Fruit fly (Drosophila melanogaster): ENCODE results near the gene meso18E.

The meso18E gene

dm6 chrX:19737872-19738271 lies 25.0 kb upstream of the meso18E start:
- TF ChIP-seq Clk (GFP tag; optimal IDR thresholded peaks at IDR 0.05): no peak
- no peak for TF ChIP-seq Crg-1 (GFP tag; optimal IDR thresholded peaks at IDR 0.05)
- no peak for TF ChIP-seq CG1620 (GFP tag; optimal IDR thresholded peaks at IDR 0.05)
- no peak for TF ChIP-seq bab1 (GFP tag; optimal IDR thresholded peaks at IDR 0.05)
- TF ChIP-seq cic (GFP tag; optimal IDR thresholded peaks at IDR 0.05): no peak
- no peak for TF ChIP-seq toe (GFP tag; optimal IDR thresholded peaks at IDR 0.05)
- no peak for TF ChIP-seq pad (GFP tag; optimal IDR thresholded peaks at IDR 0.05)
- no peak for TF ChIP-seq tj (GFP tag; optimal IDR thresholded peaks at IDR 0.05)
- TF ChIP-seq CG11617 (GFP tag; optimal IDR thresholded peaks at IDR 0.05): no peak
- TF ChIP-seq CG7101 (tag; optimal IDR thresholded peaks at IDR 0.05): no peak
- no peak for TF ChIP-seq CG7045 (GFP tag; optimal IDR thresholded peaks at IDR 0.05)
- TF ChIP-seq ovo (GFP tag; optimal IDR thresholded peaks at IDR 0.05): no peak
- no peak for TF ChIP-seq Mnt (GFP tag; optimal IDR thresholded peaks at IDR 0.05)
- TF ChIP-seq CG12768 (GFP tag; optimal IDR thresholded peaks at IDR 0.05): no peak
- no peak for TF ChIP-seq CG5204 (GFP tag; optimal IDR thresholded peaks at IDR 0.05)
- TF ChIP-seq Hr96 (GFP tag; optimal IDR thresholded peaks at IDR 0.05): no peak

- no peak for TF ChIP-seq Mnt (GFP tag; optimal IDR thresholded peaks at IDR 0.05)
- no peak for TF ChIP-seq tj (GFP tag; optimal IDR thresholded peaks at IDR 0.05)
- no peak for TF ChIP-seq Crg-1 (GFP tag; optimal IDR thresholded peaks at IDR 0.05)
- TF ChIP-seq CG11617 (GFP tag; optimal IDR thresholded peaks at IDR 0.05): no peak
- no peak for TF ChIP-seq pad (GFP tag; optimal IDR thresholded peaks at IDR 0.05)
- TF ChIP-seq CG5204 (GFP tag; optimal IDR thresholded peaks at IDR 0.05): no peak
- no peak for TF ChIP-seq cnc (optimal IDR thresholded peaks at IDR 0.05)
- no peak for TF ChIP-seq CG12768 (GFP tag; optimal IDR thresholded peaks at IDR 0.05)
- no peak for TF ChIP-seq CG1620 (GFP tag; optimal IDR thresholded peaks at IDR 0.05)
- TF ChIP-seq CG14711 (tag; optimal IDR thresholded peaks at IDR 0.05): no peak
- no peak for TF ChIP-seq CG7045 (GFP tag; optimal IDR thresholded peaks at IDR 0.05)
- TF ChIP-seq kay (GFP tag; ENCODE audit: borderline replicate concordance): no peak
Observed at dm6 chrX:19735270-19735669, 22.4 kb upstream of the meso18E start, which contains the start of gene CG14234. Gene CG14234 (plus strand): TSS chrX:19735570.

- TF ChIP-seq cnc (optimal IDR thresholded peaks at IDR 0.05) (no peak), Mnt (GFP tag; optimal IDR thresholded peaks at IDR 0.05) (peak; percentile 7)
Observed at dm6 chrX:19730844-19731243, 18.0 kb upstream of the meso18E start, which contains the start of gene AP-1-2beta. Gene AP-1-2beta (plus strand): TSS chrX:19731004.

- no peak for TF ChIP-seq ovo (GFP tag; optimal IDR thresholded peaks at IDR 0.05)
- TF ChIP-seq CG5204 (GFP tag; optimal IDR thresholded peaks at IDR 0.05): no peak
- no peak for TF ChIP-seq cic (GFP tag; optimal IDR thresholded peaks at IDR 0.05)
- TF ChIP-seq CG7101 (tag; optimal IDR thresholded peaks at IDR 0.05): no peak
- TF ChIP-seq CG1620 (GFP tag; optimal IDR thresholded peaks at IDR 0.05): no peak
- no peak for TF ChIP-seq tj (GFP tag; optimal IDR thresholded peaks at IDR 0.05)
- TF ChIP-seq CG33017 (tag; optimal IDR thresholded peaks at IDR 0.05): no peak
- no peak for TF ChIP-seq Clk (GFP tag; optimal IDR thresholded peaks at IDR 0.05)
- TF ChIP-seq CG12768 (GFP tag; optimal IDR thresholded peaks at IDR 0.05): no peak
- TF ChIP-seq CG11617 (GFP tag; optimal IDR thresholded peaks at IDR 0.05): no peak
- TF ChIP-seq kay (GFP tag; ENCODE audit: borderline replicate concordance): no peak
- TF ChIP-seq cnc (optimal IDR thresholded peaks at IDR 0.05): no peak
Observed at dm6 chrX:19717988-19718973, 5.4 kb upstream of the meso18E start, which contains the start of gene CG12531. Gene CG12531 (plus strand): TSS chrX:19718923.

- no peak for TF ChIP-seq Clk (GFP tag; optimal IDR thresholded peaks at IDR 0.05)
- TF ChIP-seq Hr96 (GFP tag; optimal IDR thresholded peaks at IDR 0.05): peak; percentile 5
Observed at dm6 chrX:19717041-19717440, 4.2 kb upstream of the meso18E start.

dm6 chrX:19716325-19716917 lies 3.6 kb upstream of the meso18E start:
- TF ChIP-seq CG33017 (tag; optimal IDR thresholded peaks at IDR 0.05) (no peak), pad (GFP tag; optimal IDR thresholded peaks at IDR 0.05) (no peak), Hr96 (GFP tag; optimal IDR thresholded peaks at IDR 0.05) (no peak), cnc (optimal IDR thresholded peaks at IDR 0.05) (no peak), CG12768 (GFP tag; optimal IDR thresholded peaks at IDR 0.05) (no peak)

- TF ChIP-seq CG33017 (tag; optimal IDR thresholded peaks at IDR 0.05) (no peak), bab1 (GFP tag; optimal IDR thresholded peaks at IDR 0.05) (no peak), CG12768 (GFP tag; optimal IDR thresholded peaks at IDR 0.05) (no peak), toe (GFP tag; optimal IDR thresholded peaks at IDR 0.05) (no peak), kay (GFP tag; ENCODE audit: borderline replicate concordance) (no peak), Hr96 (GFP tag; optimal IDR thresholded peaks at IDR 0.05) (no peak), CG7101 (tag; optimal IDR thresholded peaks at IDR 0.05) (no peak), cic (GFP tag; optimal IDR thresholded peaks at IDR 0.05) (no peak), Crg-1 (GFP tag; optimal IDR thresholded peaks at IDR 0.05) (no peak), CG14711 (tag; optimal IDR thresholded peaks at IDR 0.05) (no peak), Clk (GFP tag; optimal IDR thresholded peaks at IDR 0.05) (no peak), CG1620 (GFP tag; optimal IDR thresholded peaks at IDR 0.05) (no peak), ovo (GFP tag; optimal IDR thresholded peaks at IDR 0.05) (no peak), cnc (optimal IDR thresholded peaks at IDR 0.05) (no peak), pad (GFP tag; optimal IDR thresholded peaks at IDR 0.05) (no peak), CG5204 (GFP tag; optimal IDR thresholded peaks at IDR 0.05) (no peak), Mnt (GFP tag; optimal IDR thresholded peaks at IDR 0.05) (no peak), tj (GFP tag; optimal IDR thresholded peaks at IDR 0.05) (no peak), CG7045 (GFP tag; optimal IDR thresholded peaks at IDR 0.05) (no peak), CG11617 (GFP tag; optimal IDR thresholded peaks at IDR 0.05) (no peak)
Observed at dm6 chrX:19714816-19715215, 2.0 kb upstream of the meso18E start.

All from whole organism, adult.